Worm (Caenorhabditis elegans): ENCODE data around the gene Y56A3A.28.

The Y56A3A.28 gene

DNA sequence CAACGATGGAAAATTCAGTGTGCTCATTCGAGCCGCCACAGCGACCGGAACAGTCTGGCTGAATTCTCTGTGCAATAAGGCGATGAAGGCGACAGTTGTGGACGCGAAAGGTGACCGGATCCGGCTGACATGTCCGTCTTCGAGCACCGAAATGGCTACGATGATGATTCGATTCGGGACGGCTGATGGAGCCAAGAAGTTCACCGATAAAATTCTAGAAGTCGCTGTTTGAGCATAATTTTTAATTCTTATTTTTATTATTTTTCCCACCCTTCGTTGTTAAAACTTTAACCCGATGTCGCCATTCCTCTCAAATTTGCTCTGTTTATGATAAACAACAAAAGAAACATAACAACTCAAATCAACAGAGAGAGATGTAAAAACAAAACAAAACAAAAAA lies 53.6 kb downstream of the Y56A3A.28 start:
- TF ChIP-seq hrde-1 (tag; optimal IDR thresholded peaks at IDR 0.05; ENCODE audit: borderline replicate concordance) (peak; percentile 86), nfya-2 (GFP tag; IDR thresholded peaks at IDR 0.05) (no peak), tlf-1 (GFP tag; optimal IDR thresholded peaks at IDR 0.05) (no peak), snpc-4 (GFP tag; optimal IDR thresholded peaks at IDR 0.05) (no peak), snpc-4 (tag; optimal IDR thresholded peaks at IDR 0.05) (no peak), hsf-1 (GFP tag; IDR thresholded peaks at IDR 0.05) (no peak), tbx-9 (tag; optimal IDR thresholded peaks at IDR 0.05; ENCODE audit: borderline replicate concordance) (no peak), madf-6 (GFP tag; IDR thresholded peaks at IDR 0.05) (0 out of 2 replicates have a peak, but pooled peaks have one; percentile 18), fkh-3 (tag; optimal IDR thresholded peaks at IDR 0.05) (no peak), Y53G8AR.9 (GFP tag; conservative IDR thresholded peaks at IDR 0.05) (peak; percentile 29; the same call in 1 of the 2 replicates), F52B5.7 (tag; optimal IDR thresholded peaks at IDR 0.05) (no peak), snpc-3.4 (tag; optimal IDR thresholded peaks at IDR 0.05) (no peak), Y79H2A.3 (GFP tag; conservative IDR thresholded peaks at IDR 0.05) (peak; percentile 60; the same call in 1 of the 2 replicates), gei-17 (GFP tag; optimal IDR thresholded peaks at IDR 0.05) (no peak), dpff-1 (tag; optimal IDR thresholded peaks at IDR 0.05) (peak; percentile 28), Y56A3A.18 (GFP tag; IDR thresholded peaks at IDR 0.05) (no peak), ztf-3 (GFP tag; optimal IDR thresholded peaks at IDR 0.05) (no peak), ztf-22 (GFP tag; optimal IDR thresholded peaks at IDR 0.05) (no peak), lin-40 (tag; optimal IDR thresholded peaks at IDR 0.05) (no peak), nfya-1 (tag; optimal IDR thresholded peaks at IDR 0.05; ENCODE audit: borderline replicate concordance, insufficient read depth) (no peak), somi-1 (GFP tag; optimal IDR thresholded peaks at IDR 0.05) (no peak), K11D2.4 (GFP tag; IDR thresholded peaks at IDR 0.05) (no peak), cebp-1 (GFP tag; IDR thresholded peaks at IDR 0.05) (no peak), cebp-1 (tag; optimal IDR thresholded peaks at IDR 0.05) (no peak), nfyb-1 (GFP tag; IDR thresholded peaks at IDR 0.05) (0 out of 2 replicates have a peak, but pooled peaks have one; percentile 68), bed-2 (GFP tag; IDR thresholded peaks at IDR 0.05) (no peak), F22D6.2 (tag; optimal IDR thresholded peaks at IDR 0.05) (no peak), mes-4 (tag; optimal IDR thresholded peaks at IDR 0.05) (no peak), cebp-2 (GFP tag; IDR thresholded peaks at IDR 0.05) (no peak), rcor-1 (GFP tag; IDR thresholded peaks at IDR 0.05) (no peak), chd-7 (tag; optimal IDR thresholded peaks at IDR 0.05) (no peak), ekl-4 (GFP tag; IDR thresholded peaks at IDR 0.05) (0 out of 2 replicates have a peak, but pooled peaks have one; percentile 36), lin-35 (GFP tag; optimal IDR thresholded peaks at IDR 0.05) (peak in 1 of 3 experiments; percentile 13), hmg-20 (GFP tag; IDR thresholded peaks at IDR 0.05) (no peak), egl-44 (GFP tag; IDR thresholded peaks at IDR 0.05) (no peak), mel-28 (tag; optimal IDR thresholded peaks at IDR 0.05; ENCODE audit: borderline replicate concordance) (no peak), madf-8 (GFP tag; conservative IDR thresholded peaks at IDR 0.05) (no peak), B0261.1 (tag; optimal IDR thresholded peaks at IDR 0.05) (no peak), die-1 (tag; optimal IDR thresholded peaks at IDR 0.05) (no peak), F37B4.10 (GFP tag; IDR thresholded peaks at IDR 0.05) (no peak), lsl-1 (GFP tag; optimal IDR thresholded peaks at IDR 0.05) (peak; percentile 1), lir-1 (GFP tag; conservative IDR thresholded peaks at IDR 0.05) (no peak), madf-10 (tag; optimal IDR thresholded peaks at IDR 0.05) (no peak), let-526 (GFP tag; IDR thresholded peaks at IDR 0.05) (no peak)

Data from whole organism, young adult.